Fruit fly (Drosophila melanogaster) whole organism, embryonic: Measurements from ENCODE around the gene att-ORFB.

Source experiments
- Aef1 ChIP-seq: fragments of 200-800 bp; sonication (Bioruptor generic); IDR thresholded peaks from 3 replicates; pipeline ENCODE4 v1.3.6; 2022; ENCODE audit warnings: missing biosample characterization, missing genetic modification characterization
- B-H1 ChIP-seq: fragments of 200-800 bp; sonication (Bioruptor generic); IDR thresholded peaks from 3 replicates; pipeline ENCODE4 v1.3.6; 2022; ENCODE audit warnings: missing biosample characterization, missing genetic modification characterization
- BEAF-32 ChIP-seq: fragments of 200-800 bp; sonication (Bioruptor generic); optimal IDR thresholded peaks from 3 replicates; lab custom pipeline; 2017; ENCODE audit warnings: missing biosample characterization, missing genetic modification characterization, mild to moderate bottlenecking, moderate library complexity, missing genetic modification reagents
- CG10147 ChIP-seq: fragments of 200-800 bp; sonication (Bioruptor generic); optimal IDR thresholded peaks from 2 replicates; lab custom pipeline; 2019; ENCODE audit warnings: missing biosample characterization, mild to moderate bottlenecking, missing genetic modification characterization, moderate library complexity
- CG10274 ChIP-seq: fragments of 200-800 bp; sonication (Bioruptor generic); optimal IDR thresholded peaks from 3 replicates; lab custom pipeline; 2017; ENCODE audit warnings: missing biosample characterization, mild to moderate bottlenecking, missing genetic modification characterization
- CG10321 ChIP-seq: fragments of 200-800 bp; sonication (Bioruptor generic); IDR thresholded peaks from 2 replicates; pipeline ENCODE4 v1.3.6; 2022; ENCODE audit warnings: missing biosample characterization, missing genetic modification characterization
- CG12071 ChIP-seq: fragments of 200-800 bp; sonication (Bioruptor generic); optimal IDR thresholded peaks from 3 replicates; lab custom pipeline; 2018; ENCODE audit warnings: missing biosample characterization, mild to moderate bottlenecking, missing genetic modification characterization
- CG13894 ChIP-seq: fragments of 200-800 bp; sonication (Bioruptor generic); optimal IDR thresholded peaks from 3 replicates; lab custom pipeline; 2018; ENCODE audit warnings: missing biosample characterization, mild to moderate bottlenecking, missing genetic modification characterization, moderate library complexity
- CG14050 ChIP-seq: fragments of 200-800 bp; sonication (Bioruptor generic); IDR thresholded peaks from 3 replicates; pipeline ENCODE4 v1.3.6; 2022; ENCODE audit warnings: missing biosample characterization, missing genetic modification characterization
- CG1603 ChIP-seq: fragments of 200-800 bp; sonication (Bioruptor generic); optimal IDR thresholded peaks from 2 replicates; lab custom pipeline; 2019; ENCODE audit warnings: missing biosample characterization, mild to moderate bottlenecking, missing genetic modification characterization, moderate library complexity
- CG17829 ChIP-seq: fragments of 200-800 bp; optimal IDR thresholded peaks from 2 replicates; lab custom pipeline; 2019; ENCODE audit warnings: missing biosample characterization, mild to moderate bottlenecking, missing genetic modification characterization, moderate library complexity
- CG2120 ChIP-seq: fragments of 200-800 bp; sonication (Bioruptor generic); optimal IDR thresholded peaks from 3 replicates; lab custom pipeline; 2016; ENCODE audit warnings: missing biosample characterization, missing genetic modification characterization
- CG32532 ChIP-seq: fragments of 200-800 bp; sonication (Bioruptor generic); IDR thresholded peaks from 2 replicates; pipeline ENCODE4 v1.3.6; 2022; ENCODE audit warnings: missing biosample characterization, missing genetic modification characterization
- CG42726 ChIP-seq: fragments of 200-800 bp; sonication (Bioruptor generic); IDR thresholded peaks from 2 replicates; pipeline ENCODE4 v1.3.6; 2022; ENCODE audit warnings: missing biosample characterization, missing genetic modification characterization; ENCODE audit not compliant: partially characterized antibody
- CG6272 ChIP-seq: fragments of 200-800 bp; sonication (Bioruptor generic); IDR thresholded peaks from 2 replicates; pipeline ENCODE4 v1.3.6; 2022; ENCODE audit warnings: missing biosample characterization, missing genetic modification characterization
- CG6813 ChIP-seq: fragments of 200-800 bp; sonication (Bioruptor generic); optimal IDR thresholded peaks from 2 replicates; lab custom pipeline; 2017; ENCODE audit warnings: missing biosample characterization, missing genetic modification characterization, mild to moderate bottlenecking, moderate library complexity, missing genetic modification reagents
- CG6854 ChIP-seq: fragments of 200-800 bp; sonication (Bioruptor generic); optimal IDR thresholded peaks from 3 replicates; lab custom pipeline; 2017; ENCODE audit warnings: missing biosample characterization, mild to moderate bottlenecking, missing genetic modification characterization
- CG7357 ChIP-seq: fragments of 200-800 bp; sonication (Bioruptor generic); IDR thresholded peaks from 3 replicates; pipeline ENCODE4 v1.3.6; 2022; ENCODE audit warnings: missing biosample characterization, missing genetic modification characterization
- CG7987 ChIP-seq: fragments of 200-800 bp; sonication (Bioruptor generic); optimal IDR thresholded peaks from 2 replicates; lab custom pipeline; 2018; ENCODE audit warnings: missing biosample characterization, mild to moderate bottlenecking, missing genetic modification characterization, moderate library complexity
- D ChIP-seq, 2 experiments: fragments of 200-800 bp in 1 of 2; fragments of >200 bp in 1 of 2; sonication (Bioruptor generic) in 1 of 2; optimal IDR thresholded peaks; 2 replicates in 1 of 2; 3 replicates in 1 of 2; lab custom pipeline; 2017; ENCODE audit warnings: mild to moderate bottlenecking in 1 of 2, missing biosample characterization in 1 of 2, missing genetic modification characterization in 1 of 2, missing genetic modification reagents in 1 of 2
- Drgx ChIP-seq: fragments of 200-800 bp; sonication (Bioruptor generic); IDR thresholded peaks from 2 replicates; pipeline ENCODE4 v1.3.6; 2022; ENCODE audit warnings: missing biosample characterization, missing genetic modification characterization
- Ets97D ChIP-seq: fragments of 200-800 bp; sonication (Bioruptor generic); optimal IDR thresholded peaks from 3 replicates; lab custom pipeline; 2016; ENCODE audit warnings: missing biosample characterization, missing genetic modification characterization
- Lim3 ChIP-seq: fragments of 200-800 bp; sonication (Bioruptor generic); IDR thresholded peaks from 2 replicates; pipeline ENCODE4 v1.3.6; 2022; ENCODE audit warnings: missing biosample characterization, missing genetic modification characterization
- MBD-R2 ChIP-seq: fragments of 200-800 bp; sonication (Bioruptor generic); IDR thresholded peaks from 2 replicates; pipeline ENCODE4 v1.3.6; 2022; ENCODE audit warnings: missing biosample characterization, missing genetic modification characterization
- NFAT ChIP-seq: fragments of 200-800 bp; sonication (Bioruptor generic); IDR thresholded peaks from 2 replicates; pipeline ENCODE4 v1.3.6; 2022; ENCODE audit warnings: missing biosample characterization, missing genetic modification characterization
- NK7.1 ChIP-seq: fragments of 200-800 bp; sonication (Bioruptor generic); optimal IDR thresholded peaks from 3 replicates; lab custom pipeline; 2016; ENCODE audit warnings: missing biosample characterization, missing genetic modification characterization
- NfI ChIP-seq: fragments of 200-800 bp; sonication (Bioruptor generic); optimal IDR thresholded peaks from 3 replicates; lab custom pipeline; 2018; ENCODE audit warnings: missing biosample characterization, mild to moderate bottlenecking, missing genetic modification characterization, moderate library complexity
- PHDP ChIP-seq: fragments of 200-800 bp; sonication (Bioruptor generic); optimal IDR thresholded peaks from 3 replicates; lab custom pipeline; 2018; ENCODE audit warnings: missing biosample characterization, mild to moderate bottlenecking, missing genetic modification characterization, moderate library complexity
- az2 ChIP-seq: fragments of 200-800 bp; sonication (Bioruptor generic); optimal IDR thresholded peaks from 3 replicates; lab custom pipeline; 2016; ENCODE audit warnings: missing biosample characterization, missing genetic modification characterization
- cas ChIP-seq: fragments of 200-800 bp; sonication (Bioruptor generic); IDR thresholded peaks from 2 replicates; pipeline ENCODE4 v1.3.6; 2022; ENCODE audit warnings: missing biosample characterization, missing genetic modification characterization
- chif ChIP-seq, 2 experiments: fragments of 200-800 bp; sonication (Bioruptor generic); optimal IDR thresholded peaks; 3 replicates each; lab custom pipeline; 2016; ENCODE audit warnings: missing biosample characterization in 2 of 2, missing genetic modification characterization in 2 of 2
- chinmo ChIP-seq: fragments of 200-800 bp; sonication (Bioruptor generic); IDR thresholded peaks from 4 replicates; pipeline ENCODE4 v1.3.6; 2022; ENCODE audit warnings: missing biosample characterization, missing genetic modification characterization; ENCODE audit not compliant: partially characterized antibody
- dan ChIP-seq: fragments of 200-800 bp; sonication (Bioruptor generic); IDR thresholded peaks from 2 replicates; pipeline ENCODE4 v1.3.6; 2022; ENCODE audit warnings: missing biosample characterization, missing genetic modification characterization
- ems ChIP-seq: fragments of 200-800 bp; sonication (Bioruptor generic); optimal IDR thresholded peaks from 3 replicates; lab custom pipeline; 2016; ENCODE audit warnings: missing biosample characterization, missing genetic modification characterization
- esg ChIP-seq: fragments of 200-800 bp; sonication (Bioruptor generic); conservative IDR thresholded peaks from 2 replicates; pipeline ENCODE4 v1.3.6; 2022; ENCODE audit warnings: missing biosample characterization, missing genetic modification characterization
- knrl ChIP-seq: fragments of 200-800 bp; sonication (Bioruptor generic); IDR thresholded peaks from 3 replicates; pipeline ENCODE4 v1.3.6; 2022; ENCODE audit warnings: missing biosample characterization, missing genetic modification characterization; ENCODE audit not compliant: partially characterized antibody
- lola ChIP-seq, 3 experiments: fragments of >200 bp in 2 of 3; fragments of 200-800 bp in 1 of 3; sonication (Bioruptor generic) in 1 of 3; optimal IDR thresholded peaks; 2 replicates each; lab custom pipeline; 2017 to 2019; ENCODE audit warnings: missing biosample characterization in 3 of 3, missing genetic modification characterization in 3 of 3, mild to moderate bottlenecking in 1 of 3, moderate library complexity in 1 of 3
- mam ChIP-seq: fragments of 200-800 bp; sonication (Bioruptor generic); optimal IDR thresholded peaks from 3 replicates; lab custom pipeline; 2016; ENCODE audit warnings: missing biosample characterization, missing genetic modification characterization
- nau ChIP-seq: fragments of 200-800 bp; sonication (Bioruptor generic); optimal IDR thresholded peaks from 3 replicates; lab custom pipeline; 2017; ENCODE audit warnings: missing biosample characterization, mild to moderate bottlenecking, missing genetic modification characterization, missing genetic modification reagents
- nerfin-2 ChIP-seq: fragments of 200-800 bp; sonication (Bioruptor generic); IDR thresholded peaks from 2 replicates; pipeline ENCODE4 v1.3.6; 2022; ENCODE audit warnings: missing biosample characterization, missing genetic modification characterization; ENCODE audit not compliant: partially characterized antibody
- pb ChIP-seq: fragments of 200-800 bp; sonication (Bioruptor generic); optimal IDR thresholded peaks from 3 replicates; lab custom pipeline; 2016; ENCODE audit warnings: missing biosample characterization, missing genetic modification characterization
- pnt ChIP-seq: fragments of 200-800 bp; sonication (Bioruptor generic); optimal IDR thresholded peaks from 3 replicates; lab custom pipeline; 2016; ENCODE audit warnings: missing biosample characterization, missing genetic modification characterization
- run ChIP-seq: fragments of 200-800 bp; sonication (Bioruptor generic); optimal IDR thresholded peaks from 3 replicates; lab custom pipeline; 2018; ENCODE audit warnings: missing biosample characterization, mild to moderate bottlenecking, missing genetic modification characterization
- salm ChIP-seq: fragments of 200-800 bp; sonication (Bioruptor generic); optimal IDR thresholded peaks from 2 replicates; lab custom pipeline; 2018; ENCODE audit warnings: missing biosample characterization, mild to moderate bottlenecking, missing genetic modification characterization
- sna ChIP-seq: fragments of 200-800 bp; sonication (Bioruptor generic); IDR thresholded peaks from 2 replicates; pipeline ENCODE4 v1.3.6; 2022; ENCODE audit warnings: missing biosample characterization, missing genetic modification characterization; ENCODE audit not compliant: partially characterized antibody
- sr ChIP-seq: fragments of 200-800 bp; sonication (Bioruptor generic); IDR thresholded peaks from 3 replicates; pipeline ENCODE4 v1.3.6; 2022; ENCODE audit warnings: missing biosample characterization, missing genetic modification characterization
- tgo ChIP-seq: fragments of 200-800 bp; sonication (Bioruptor generic); IDR thresholded peaks from 3 replicates; pipeline ENCODE4 v1.3.6; 2022; ENCODE audit warnings: missing biosample characterization, missing genetic modification characterization
- ttk ChIP-seq: fragments of 200-800 bp; sonication (Bioruptor generic); IDR thresholded peaks from 2 replicates; pipeline ENCODE4 v2.1.2; 2022; ENCODE audit warnings: missing biosample characterization, missing genetic modification characterization
- tup ChIP-seq: fragments of 200-800 bp; sonication (Bioruptor generic); optimal IDR thresholded peaks from 2 replicates; lab custom pipeline; 2016; ENCODE audit warnings: missing biosample characterization, mild to moderate bottlenecking, missing genetic modification characterization, moderate library complexity

Gene att-ORFB

DNA sequence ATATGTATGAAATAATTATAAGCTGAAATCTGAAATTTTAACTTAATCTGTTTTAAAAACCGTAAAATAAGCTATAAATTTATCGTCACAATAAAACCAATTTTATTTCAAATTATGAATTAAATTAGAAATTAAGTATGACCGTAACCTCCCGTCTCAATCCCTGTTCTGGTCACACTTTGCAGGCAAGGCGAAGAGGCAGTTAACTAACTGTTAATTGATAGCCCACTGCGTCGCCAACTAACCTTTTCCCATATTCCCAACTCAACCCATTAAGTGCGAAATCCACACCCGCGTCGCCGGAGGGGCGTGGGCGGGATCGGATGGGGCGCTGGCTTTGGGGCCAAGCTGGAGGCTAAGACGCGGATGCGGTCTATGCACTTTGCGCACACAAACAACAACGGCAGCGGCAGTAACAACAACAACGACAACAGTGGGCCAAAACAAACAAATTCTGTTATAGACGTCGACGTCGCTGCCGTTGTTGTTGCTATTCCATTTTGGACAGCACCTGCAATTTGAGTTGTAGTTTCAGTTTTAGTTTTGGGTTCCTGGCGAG lies 6.5 kb upstream of the att-ORFB start, which contains the start of gene CG5191 (continued):
- 0 out of 3 replicates have a peak, but pooled peaks have one; percentile 6 for TF ChIP-seq B-H1 (GFP tag; lab: Robert Waterston, UW)
- TF ChIP-seq BEAF-32 (GFP tag; lab: Kevin White, UChicago), result no peak
- TF ChIP-seq run (tag; lab: Kevin White, UChicago), result no peak
- no peak for TF ChIP-seq CG6854 (GFP tag; lab: Kevin White, UChicago)
- peak; percentile 71 for TF ChIP-seq MBD-R2
- TF ChIP-seq CG6272 (GFP tag; lab: Robert Waterston, UW), result no peak
- no peak for TF ChIP-seq CG7357
- no peak for TF ChIP-seq nau (GFP tag; lab: Kevin White, UChicago)
- no peak for TF ChIP-seq pnt (GFP tag; lab: Kevin White, UChicago)
- no peak for TF ChIP-seq dan (GFP tag; lab: Robert Waterston, UW)
- no peak for TF ChIP-seq D (optimal IDR thresholded peaks at IDR 0.05; lab: Kevin White, UChicago)
- no peak for TF ChIP-seq D (GFP tag; optimal IDR thresholded peaks at IDR 0.05; lab: Kevin White, UChicago)
- TF ChIP-seq nerfin-2 (GFP tag; lab: Robert Waterston, UW), result no peak
- peak; percentile 51; the same call in 1 of the 2 replicates for TF ChIP-seq sna (GFP tag; lab: Robert Waterston, UW)
- no peak for TF ChIP-seq knrl (GFP tag; lab: Robert Waterston, UW)
- no peak for TF ChIP-seq CG10274 (GFP tag; lab: Kevin White, UChicago)
- TF ChIP-seq tup (GFP tag; lab: Kevin White, UChicago), result no peak
- no peak for TF ChIP-seq az2 (GFP tag; lab: Kevin White, UChicago)
- no peak for TF ChIP-seq CG2120 (GFP tag; lab: Kevin White, UChicago)
- no peak for TF ChIP-seq ems
- no peak for TF ChIP-seq NfI (GFP tag; lab: Kevin White, UChicago)
- peak; percentile 42; the same call in 1 of the 3 replicates for TF ChIP-seq Aef1 (GFP tag; lab: Robert Waterston, UW)
- TF ChIP-seq mam (GFP tag; lab: Kevin White, UChicago), result no peak
- TF ChIP-seq Ets97D (GFP tag; lab: Kevin White, UChicago), result no peak
- TF ChIP-seq chinmo (GFP tag; lab: Robert Waterston, UW), result peak; percentile 84; the same call in 1 of the 4 replicates
- no peak for TF ChIP-seq CG10321
- no peak for TF ChIP-seq CG17829 (tag; lab: Kevin White, UChicago)
- TF ChIP-seq PHDP, result no peak
- TF ChIP-seq NFAT, result no peak
- 0 out of 3 replicates have a peak, but pooled peaks have one; percentile 7 for TF ChIP-seq sr (GFP tag; lab: Robert Waterston, UW)
- TF ChIP-seq pb (GFP tag; lab: Kevin White, UChicago), result no peak
- TF ChIP-seq cas (GFP tag; lab: Robert Waterston, UW), result no peak
- TF ChIP-seq CG1603 (tag; lab: Kevin White, UChicago), result peak; percentile 11
- TF ChIP-seq Drgx (GFP tag; lab: Robert Waterston, UW), result no peak
- TF ChIP-seq lola (GFP tag; optimal IDR thresholded peaks at IDR 0.05; lab: Kevin White, UChicago), result peak in 1 of 3 experiments; percentile 23
- TF ChIP-seq CG12071 (GFP tag; lab: Kevin White, UChicago), result no peak
- TF ChIP-seq esg, result no peak
- peak; percentile 9 for TF ChIP-seq CG7987 (GFP tag; lab: Kevin White, UChicago)
- no peak for TF ChIP-seq CG6813
- no peak for TF ChIP-seq CG10147 (GFP tag; lab: Kevin White, UChicago)
- no peak for TF ChIP-seq chif (GFP tag; optimal IDR thresholded peaks at IDR 0.05; lab: Kevin White, UChicago)
- no peak for TF ChIP-seq tgo
- no peak for TF ChIP-seq ttk (GFP tag; lab: Robert Waterston, UW)
- peak; percentile 16 for TF ChIP-seq CG13894 (tag; lab: Kevin White, UChicago)
- no peak for TF ChIP-seq NK7.1 (GFP tag; lab: Kevin White, UChicago)
- no peak for TF ChIP-seq CG14050
- no peak for TF ChIP-seq CG32532 (GFP tag; lab: Robert Waterston, UW)
- TF ChIP-seq Lim3 (GFP tag; lab: Robert Waterston, UW), result no peak
- TF ChIP-seq salm (tag; lab: Kevin White, UChicago), result no peak
- TF ChIP-seq CG42726 (GFP tag; lab: Robert Waterston, UW), result no peak
